Fruit fly (Drosophila melanogaster) whole organism, embryonic: ENCODE data around the gene mRpS26.

Source experiments
- Atf6 ChIP-seq: fragments of 200-800 bp; sonication (Bioruptor generic); IDR thresholded peaks from 2 replicates; pipeline ENCODE4 v1.3.6; 2022; ENCODE audit warnings: missing biosample characterization, missing genetic modification characterization
- Awh ChIP-seq: fragments of 200-800 bp; sonication (Bioruptor generic); IDR thresholded peaks from 2 replicates; pipeline ENCODE4, ENCODE4 v1.3.6; 2022; ENCODE audit warnings: missing biosample characterization, missing genetic modification characterization
- C15 ChIP-seq: fragments of 200-800 bp; sonication (Bioruptor generic); IDR thresholded peaks from 3 replicates; pipeline ENCODE4 v1.3.6; 2022; ENCODE audit warnings: missing biosample characterization, missing genetic modification characterization
- CG10274 ChIP-seq: fragments of 200-800 bp; sonication (Bioruptor generic); optimal IDR thresholded peaks from 3 replicates; lab custom pipeline; 2017; ENCODE audit warnings: missing biosample characterization, mild to moderate bottlenecking, missing genetic modification characterization
- CG10959 ChIP-seq: fragments of 200-800 bp; sonication (Bioruptor generic); IDR thresholded peaks from 2 replicates; pipeline ENCODE4 v1.3.6; 2022; ENCODE audit warnings: missing biosample characterization, missing genetic modification characterization
- CG11456 ChIP-seq: fragments of 200-800 bp; sonication (Bioruptor generic); IDR thresholded peaks from 3 replicates; pipeline ENCODE4 v1.3.6; 2022; ENCODE audit warnings: missing biosample characterization, missing genetic modification characterization
- CG11695 ChIP-seq: fragments of 200-800 bp; sonication (Bioruptor generic); IDR thresholded peaks from 3 replicates; pipeline ENCODE4 v1.3.6; 2022; ENCODE audit warnings: missing biosample characterization, missing genetic modification characterization
- CG12219 ChIP-seq: fragments of 200-800 bp; sonication (Bioruptor generic); optimal IDR thresholded peaks from 3 replicates; lab custom pipeline; 2018; ENCODE audit warnings: missing biosample characterization, mild to moderate bottlenecking, missing genetic modification characterization
- CG13287 ChIP-seq: fragments of 200-800 bp; sonication (Bioruptor generic); IDR thresholded peaks from 2 replicates; pipeline ENCODE4 v1.3.6; 2022; ENCODE audit warnings: missing biosample characterization, missing genetic modification characterization; ENCODE audit not compliant: partially characterized antibody
- CG1602 ChIP-seq: fragments of 200-800 bp; sonication (Bioruptor generic); optimal IDR thresholded peaks from 3 replicates; lab custom pipeline; 2016; ENCODE audit warnings: missing biosample characterization, missing genetic modification characterization
- CG16779 ChIP-seq: fragments of 200-800 bp; sonication (Bioruptor generic); IDR thresholded peaks from 2 replicates; pipeline ENCODE4 v1.3.6; 2022; ENCODE audit warnings: missing biosample characterization, missing genetic modification characterization
- CG16863 ChIP-seq: fragments of 200-800 bp; sonication (Bioruptor generic); optimal IDR thresholded peaks from 3 replicates; lab custom pipeline; 2016; ENCODE audit warnings: missing biosample characterization, missing genetic modification characterization
- CG17359 ChIP-seq: fragments of 200-800 bp; sonication (Bioruptor generic); optimal IDR thresholded peaks from 3 replicates; lab custom pipeline; 2018; ENCODE audit warnings: missing biosample characterization, mild to moderate bottlenecking, missing genetic modification characterization, moderate library complexity
- CG1792 ChIP-seq: fragments of 200-800 bp; sonication (Bioruptor generic); optimal IDR thresholded peaks from 2 replicates; lab custom pipeline; 2016; ENCODE audit warnings: missing biosample characterization, missing genetic modification characterization
- CG18619 ChIP-seq: fragments of 200-800 bp; sonication (Bioruptor generic); optimal IDR thresholded peaks from 3 replicates; lab custom pipeline; 2017; ENCODE audit warnings: missing biosample characterization, mild to moderate bottlenecking, missing genetic modification characterization
- CG2678 ChIP-seq: fragments of 200-800 bp; sonication (Bioruptor generic); optimal IDR thresholded peaks from 3 replicates; lab custom pipeline; 2019; ENCODE audit warnings: missing biosample characterization, mild to moderate bottlenecking, missing genetic modification characterization, moderate library complexity
- CG30431 ChIP-seq: fragments of 200-800 bp; sonication (Bioruptor generic); optimal IDR thresholded peaks from 2 replicates; lab custom pipeline; 2017; ENCODE audit warnings: missing biosample characterization, missing genetic modification characterization
- CG34422 ChIP-seq: fragments of 200-800 bp; sonication (Bioruptor generic); IDR thresholded peaks from 3 replicates; pipeline ENCODE4 v1.3.6; 2022; ENCODE audit warnings: missing biosample characterization, missing genetic modification characterization
- CG4820 ChIP-seq: fragments of 200-800 bp; sonication (Bioruptor generic); optimal IDR thresholded peaks from 3 replicates; lab custom pipeline; 2016; ENCODE audit warnings: missing biosample characterization, missing genetic modification characterization
- CG6175 ChIP-seq: fragments of 200-800 bp; sonication (Bioruptor generic); IDR thresholded peaks from 3 replicates; pipeline ENCODE4 v1.3.6; 2022; ENCODE audit warnings: missing biosample characterization, missing genetic modification characterization
- CG6272 ChIP-seq: fragments of 200-800 bp; sonication (Bioruptor generic); IDR thresholded peaks from 2 replicates; pipeline ENCODE4 v1.3.6; 2022; ENCODE audit warnings: missing biosample characterization, missing genetic modification characterization
- CG6683 ChIP-seq: fragments of 200-800 bp; sonication (Bioruptor generic); optimal IDR thresholded peaks from 2 replicates; lab custom pipeline; 2017; ENCODE audit warnings: missing biosample characterization, mild to moderate bottlenecking, missing genetic modification characterization, missing genetic modification reagents
- CG6791 ChIP-seq: fragments of 200-800 bp; sonication (Bioruptor generic); IDR thresholded peaks from 3 replicates; pipeline ENCODE4 v1.3.6; 2022; ENCODE audit warnings: missing biosample characterization, missing genetic modification characterization; ENCODE audit not compliant: partially characterized antibody
- CG7963 ChIP-seq: fragments of 200-800 bp; sonication (Bioruptor generic); IDR thresholded peaks from 3 replicates; pipeline ENCODE4 v1.3.6; 2022; ENCODE audit warnings: missing biosample characterization, missing genetic modification characterization; ENCODE audit not compliant: partially characterized antibody
- CG8290 ChIP-seq, 3 experiments: fragments of 200-800 bp; sonication (Bioruptor generic); optimal IDR thresholded peaks; 2 replicates each; lab custom pipeline; 2016 to 2019; ENCODE audit warnings: missing biosample characterization in 3 of 3, missing genetic modification characterization in 3 of 3, mild to moderate bottlenecking in 2 of 3, moderate library complexity in 1 of 3
- Drgx ChIP-seq: fragments of 200-800 bp; sonication (Bioruptor generic); IDR thresholded peaks from 2 replicates; pipeline ENCODE4 v1.3.6; 2022; ENCODE audit warnings: missing biosample characterization, missing genetic modification characterization
- Eip74EF ChIP-seq, 2 experiments: fragments of 200-800 bp in 1 of 2; fragments of >200 bp in 1 of 2; sonication (Bioruptor generic) in 1 of 2; optimal IDR thresholded peaks; 2 replicates each; lab custom pipeline; 2017 to 2019; ENCODE audit warnings: missing biosample characterization in 2 of 2, missing genetic modification characterization in 2 of 2, mild to moderate bottlenecking in 1 of 2, moderate library complexity in 1 of 2
- Fer1 ChIP-seq: fragments of 200-800 bp; sonication (Bioruptor generic); optimal IDR thresholded peaks from 2 replicates; lab custom pipeline; 2017; ENCODE audit warnings: missing biosample characterization, mild to moderate bottlenecking, missing genetic modification characterization
- Gug ChIP-seq: fragments of 200-800 bp; sonication (Bioruptor generic); IDR thresholded peaks from 4 replicates; pipeline ENCODE4 v1.3.6; 2022; ENCODE audit warnings: missing biosample characterization, missing genetic modification characterization
- HLHmδ ChIP-seq: fragments of 200-800 bp; sonication (Bioruptor generic); optimal IDR thresholded peaks from 2 replicates; lab custom pipeline; 2018; ENCODE audit warnings: missing biosample characterization, mild to moderate bottlenecking, missing genetic modification characterization, moderate library complexity
- Hey ChIP-seq: fragments of 200-800 bp; sonication (Bioruptor generic); optimal IDR thresholded peaks from 3 replicates; lab custom pipeline; 2018; ENCODE audit warnings: missing biosample characterization, mild to moderate bottlenecking, missing genetic modification characterization
- Myb ChIP-seq: fragments of 200-800 bp; sonication (Bioruptor generic); optimal IDR thresholded peaks from 2 replicates; lab custom pipeline; 2016; ENCODE audit warnings: missing biosample characterization, missing genetic modification characterization
- NFAT ChIP-seq: fragments of 200-800 bp; sonication (Bioruptor generic); IDR thresholded peaks from 2 replicates; pipeline ENCODE4 v1.3.6; 2022; ENCODE audit warnings: missing biosample characterization, missing genetic modification characterization
- Opbp ChIP-seq: fragments of 200-800 bp; sonication (Bioruptor generic); IDR thresholded peaks from 3 replicates; pipeline ENCODE4 v1.3.6; 2022; ENCODE audit warnings: missing biosample characterization, missing genetic modification characterization; ENCODE audit not compliant: partially characterized antibody
- Scr ChIP-seq: fragments of 200-800 bp; sonication (Bioruptor generic); IDR thresholded peaks from 2 replicates; pipeline ENCODE4 v1.3.6; 2022; ENCODE audit warnings: missing biosample characterization, missing genetic modification characterization; ENCODE audit not compliant: partially characterized antibody
- Spps ChIP-seq: fragments of 200-800 bp; sonication (Bioruptor generic); optimal IDR thresholded peaks from 2 replicates; lab custom pipeline; 2018; ENCODE audit warnings: missing biosample characterization, mild to moderate bottlenecking, missing genetic modification characterization
- Taf1 ChIP-seq: fragments of 200-800 bp; sonication (Bioruptor generic); IDR thresholded peaks from 2 replicates; pipeline ENCODE4 v1.3.6; 2022; ENCODE audit warnings: missing biosample characterization, missing genetic modification characterization
- ac ChIP-seq: fragments of 200-800 bp; sonication (Bioruptor generic); optimal IDR thresholded peaks from 3 replicates; lab custom pipeline; 2017; ENCODE audit warnings: missing biosample characterization, mild to moderate bottlenecking, missing genetic modification characterization
- cas ChIP-seq: fragments of 200-800 bp; sonication (Bioruptor generic); IDR thresholded peaks from 2 replicates; pipeline ENCODE4 v1.3.6; 2022; ENCODE audit warnings: missing biosample characterization, missing genetic modification characterization
- gt ChIP-seq: fragments of 200-800 bp; sonication (Bioruptor generic); IDR thresholded peaks from 2 replicates; pipeline ENCODE4 v1.3.6; 2022; ENCODE audit warnings: missing biosample characterization, missing genetic modification characterization
- ken ChIP-seq: fragments of 200-800 bp; sonication (Bioruptor generic); IDR thresholded peaks from 3 replicates; pipeline ENCODE4 v1.3.6; 2022; ENCODE audit warnings: missing biosample characterization, missing genetic modification characterization
- lab ChIP-seq: fragments of 200-800 bp; sonication (Bioruptor generic); optimal IDR thresholded peaks from 3 replicates; lab custom pipeline; 2017; ENCODE audit warnings: missing biosample characterization, missing genetic modification characterization, mild to moderate bottlenecking, moderate library complexity, missing genetic modification reagents
- lola ChIP-seq, 3 experiments: fragments of >200 bp in 2 of 3; fragments of 200-800 bp in 1 of 3; sonication (Bioruptor generic) in 1 of 3; optimal IDR thresholded peaks; 2 replicates each; lab custom pipeline; 2017 to 2019; ENCODE audit warnings: missing biosample characterization in 3 of 3, missing genetic modification characterization in 3 of 3, mild to moderate bottlenecking in 1 of 3, moderate library complexity in 1 of 3
- pan ChIP-seq, 4 experiments: fragments of >200 bp in 3 of 4; fragments of 200-800 bp in 1 of 4; sonication (Bioruptor generic) in 1 of 4; optimal IDR thresholded peaks in 3 of 4; IDR thresholded peaks in 1 of 4; 2 replicates each; pipeline versions ENCODE4 v1.3.6 to Lab custom; 2017 to 2022; ENCODE audit warnings: missing biosample characterization in 2 of 4, missing genetic modification characterization in 2 of 4, mixed read lengths in 1 of 4
- ro ChIP-seq: fragments of 200-800 bp; sonication (Bioruptor generic); IDR thresholded peaks from 2 replicates; pipeline ENCODE4 v1.3.6; 2022; ENCODE audit warnings: missing biosample characterization, missing genetic modification characterization
- sens ChIP-seq: fragments of 200-800 bp; sonication (Bioruptor generic); peaks from one replicate; lab custom pipeline; 2016; ENCODE audit warnings: missing biosample characterization, missing genetic modification characterization
- stwl ChIP-seq: fragments of 200-800 bp; sonication (Bioruptor generic); optimal IDR thresholded peaks from 3 replicates; lab custom pipeline; 2018; ENCODE audit warnings: missing biosample characterization, mild to moderate bottlenecking, missing genetic modification characterization, moderate library complexity
- tx ChIP-seq: fragments of 200-800 bp; sonication (Bioruptor generic); optimal IDR thresholded peaks from 2 replicates; lab custom pipeline; 2016; ENCODE audit warnings: missing biosample characterization, missing genetic modification characterization
- wdn ChIP-seq: fragments of 200-800 bp; sonication (Bioruptor generic); IDR thresholded peaks from 2 replicates; pipeline ENCODE4 v1.3.6; 2022; ENCODE audit warnings: missing biosample characterization, missing genetic modification characterization
- yki ChIP-seq: fragments of >200 bp; optimal IDR thresholded peaks from 3 replicates; lab custom pipeline; 2018
- zen2 ChIP-seq: fragments of 200-800 bp; sonication (Bioruptor generic); IDR thresholded peaks from 3 replicates; pipeline ENCODE4 v1.3.6; 2022; ENCODE audit warnings: missing biosample characterization, missing genetic modification characterization; ENCODE audit not compliant: partially characterized antibody

Gene mRpS26

DNA sequence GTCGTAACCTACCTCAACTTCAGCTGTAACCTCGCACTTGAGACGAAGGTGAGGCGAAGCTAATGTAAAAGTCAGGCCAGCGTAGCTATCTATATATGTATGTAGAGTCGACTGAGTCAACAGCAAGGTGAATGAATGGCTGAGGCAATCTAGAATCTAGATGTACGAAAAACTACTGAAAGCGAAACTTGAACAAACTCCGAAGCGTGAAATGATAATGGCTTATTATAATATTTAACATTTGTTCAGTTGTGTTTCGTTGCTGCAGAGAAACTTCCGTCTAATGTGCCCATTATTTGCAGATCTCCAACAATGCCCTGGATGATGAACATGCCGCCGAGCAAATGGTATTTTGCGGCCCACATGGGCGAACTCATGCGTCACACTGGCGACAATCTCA lies 38.2 kb downstream of the mRpS26 start (continued):
- no peak for TF ChIP-seq NFAT
- no peak for TF ChIP-seq cas (GFP tag; lab: Robert Waterston, UW)
- peak; percentile 5 for TF ChIP-seq CG2678 (tag; lab: Kevin White, UChicago)
- TF ChIP-seq CG10274 (GFP tag; lab: Kevin White, UChicago), result no peak
- TF ChIP-seq pan (optimal IDR thresholded peaks at IDR 0.05; lab: Kevin White, UChicago), result no peak
- no peak for TF ChIP-seq pan (GFP tag; optimal IDR thresholded peaks at IDR 0.05 in 1 of 2, IDR thresholded peaks at IDR 0.05 in 1 of 2)
- no peak for TF ChIP-seq Myb (GFP tag; lab: Kevin White, UChicago)
- TF ChIP-seq Spps, result no peak
- TF ChIP-seq sens (GFP tag; lab: Kevin White, UChicago), result peak; percentile 54
- TF ChIP-seq CG6791 (GFP tag; lab: Robert Waterston, UW), result no peak
- no peak for TF ChIP-seq Awh (GFP tag; lab: Robert Waterston, UW)
- TF ChIP-seq lab (GFP tag; lab: Kevin White, UChicago), result peak; percentile 58
- TF ChIP-seq yki, result no peak
- TF ChIP-seq CG12219, result no peak
- TF ChIP-seq ken (GFP tag; lab: Robert Waterston, UW), result no peak
- TF ChIP-seq Taf1 (GFP tag; lab: Robert Waterston, UW), result no peak
- TF ChIP-seq CG1602 (GFP tag; lab: Kevin White, UChicago), result no peak
- TF ChIP-seq CG6683 (GFP tag; lab: Kevin White, UChicago), result no peak
- no peak for TF ChIP-seq Drgx (GFP tag; lab: Robert Waterston, UW)
- TF ChIP-seq ro (GFP tag; lab: Robert Waterston, UW), result no peak
- no peak for TF ChIP-seq CG13287 (GFP tag; lab: Robert Waterston, UW)
- no peak for TF ChIP-seq ac
- no peak for TF ChIP-seq CG6175
- TF ChIP-seq CG16863, result no peak
- TF ChIP-seq CG17359, result peak; percentile 0
- TF ChIP-seq tx (GFP tag; lab: Kevin White, UChicago), result no peak
- no peak for TF ChIP-seq Eip74EF (GFP tag; optimal IDR thresholded peaks at IDR 0.05; lab: Kevin White, UChicago)
- TF ChIP-seq wdn, result no peak
- TF ChIP-seq C15, result no peak
- peak; percentile 45 for TF ChIP-seq Fer1 (GFP tag; lab: Kevin White, UChicago)
- TF ChIP-seq Gug (GFP tag; lab: Robert Waterston, UW), result no peak
- no peak for TF ChIP-seq CG11456 (GFP tag; lab: Robert Waterston, UW)
- TF ChIP-seq CG34422 (GFP tag; lab: Robert Waterston, UW), result no peak
- no peak for TF ChIP-seq zen2
- TF ChIP-seq CG16779, result no peak
- no peak for TF ChIP-seq CG7963 (GFP tag; lab: Robert Waterston, UW)
- no peak for TF ChIP-seq Opbp (GFP tag; lab: Robert Waterston, UW)
- no peak for TF ChIP-seq CG11695 (GFP tag; lab: Robert Waterston, UW)
- TF ChIP-seq Atf6, result peak; percentile 41; the same call in 1 of the 2 replicates
- no peak for TF ChIP-seq Hey (tag; lab: Kevin White, UChicago)
- no peak for TF ChIP-seq HLHmδ (GFP tag; lab: Kevin White, UChicago)
- no peak for TF ChIP-seq Scr (GFP tag; lab: Robert Waterston, UW)
- TF ChIP-seq CG4820 (GFP tag; lab: Kevin White, UChicago), result no peak
- no peak for TF ChIP-seq CG18619
- TF ChIP-seq CG1792 (GFP tag; lab: Kevin White, UChicago), result peak; percentile 2
- no peak for TF ChIP-seq CG8290 (GFP tag; optimal IDR thresholded peaks at IDR 0.05; lab: Kevin White, UChicago)
- TF ChIP-seq CG8290 (tag; optimal IDR thresholded peaks at IDR 0.05; lab: Kevin White, UChicago), result peak in 1 of 2 experiments; percentile 48
- TF ChIP-seq stwl, result no peak
- TF ChIP-seq CG30431 (GFP tag; lab: Kevin White, UChicago), result no peak
- no peak for TF ChIP-seq CG10959 (GFP tag; lab: Robert Waterston, UW)
- TF ChIP-seq CG6272, result no peak
- no peak for TF ChIP-seq gt
- TF ChIP-seq lola (GFP tag; optimal IDR thresholded peaks at IDR 0.05; lab: Kevin White, UChicago), result no peak
